Fruit fly (Drosophila melanogaster): ENCODE data around the gene CG31917.

The CG31917 gene

dm6 chr2L:5000287-5000871, 10.3 kb downstream of the CG31917 start (continued):
- TF ChIP-seq tna (GFP tag; IDR thresholded peaks at IDR 0.05; ENCODE audit: partially characterized antibody) (no peak), hth (optimal IDR thresholded peaks at IDR 0.05) (no peak), sob (GFP tag; IDR thresholded peaks at IDR 0.05) (peak; percentile 75), zf30C (GFP tag; optimal IDR thresholded peaks at IDR 0.05) (no peak), Bgb (GFP tag; IDR thresholded peaks at IDR 0.05; ENCODE audit: partially characterized antibody) (no peak), nerfin-1 (tag; optimal IDR thresholded peaks at IDR 0.05) (peak; percentile 75), NK7.1 (GFP tag; optimal IDR thresholded peaks at IDR 0.05) (no peak), CG1233 (GFP tag; optimal IDR thresholded peaks at IDR 0.05) (peak; percentile 86), HmgZ (tag; optimal IDR thresholded peaks at IDR 0.05) (peak; percentile 80), dysf (GFP tag; IDR thresholded peaks at IDR 0.05) (peak; percentile 86), Atf6 (GFP tag; IDR thresholded peaks at IDR 0.05) (peak; percentile 77), CG5180 (GFP tag; optimal IDR thresholded peaks at IDR 0.05) (peak; percentile 72), PHDP (tag; optimal IDR thresholded peaks at IDR 0.05) (peak; percentile 90), ssp (GFP tag; IDR thresholded peaks at IDR 0.05) (peak; percentile 35), gfzf (GFP tag; optimal IDR thresholded peaks at IDR 0.05) (no peak), CG32532 (GFP tag; IDR thresholded peaks at IDR 0.05) (peak; percentile 84), CG3838 (GFP tag; optimal IDR thresholded peaks at IDR 0.05) (peak; percentile 38), Hey (tag; optimal IDR thresholded peaks at IDR 0.05) (peak; percentile 17), CG14710 (tag; optimal IDR thresholded peaks at IDR 0.05) (peak; percentile 87), run (tag; optimal IDR thresholded peaks at IDR 0.05) (peak; percentile 27), CG11695 (GFP tag; IDR thresholded peaks at IDR 0.05) (peak; percentile 86), CG12299 (tag; optimal IDR thresholded peaks at IDR 0.05) (peak; percentile 78), CG18599 (GFP tag; optimal IDR thresholded peaks at IDR 0.05) (peak; percentile 85), CG10543 (GFP tag; optimal IDR thresholded peaks at IDR 0.05) (peak; percentile 75), CTCF (GFP tag; optimal IDR thresholded peaks at IDR 0.05) (peak; percentile 20), ase (GFP tag; IDR thresholded peaks at IDR 0.05) (peak; percentile 48; the same call in 2 of the 3 replicates), ap (GFP tag; IDR thresholded peaks at IDR 0.05) (peak; percentile 26; the same call in 1 of the 2 replicates), H15 (GFP tag; IDR thresholded peaks at IDR 0.05) (0 out of 3 replicates have a peak, but pooled peaks have one; percentile 45), cato (GFP tag; optimal IDR thresholded peaks at IDR 0.05; ENCODE audit: borderline replicate concordance) (peak; percentile 21), Blimp-1 (GFP tag; optimal IDR thresholded peaks at IDR 0.05) (peak; percentile 73), NC2β (GFP tag; optimal IDR thresholded peaks at IDR 0.05) (peak; percentile 86), CG13287 (GFP tag; IDR thresholded peaks at IDR 0.05; ENCODE audit: partially characterized antibody) (no peak), CG15073 (GFP tag; optimal IDR thresholded peaks at IDR 0.05) (no peak), CG6683 (GFP tag; optimal IDR thresholded peaks at IDR 0.05) (peak; percentile 62), nmo (GFP tag; optimal IDR thresholded peaks at IDR 0.05) (peak; percentile 86), seq (GFP tag; IDR thresholded peaks at IDR 0.05) (peak; percentile 78), klu (GFP tag; IDR thresholded peaks at IDR 0.05) (peak; percentile 70; the same call in 1 of the 2 replicates), NC2α (GFP tag; optimal IDR thresholded peaks at IDR 0.05) (no peak), CG10274 (GFP tag; optimal IDR thresholded peaks at IDR 0.05) (peak; percentile 38), CG12219 (GFP tag; optimal IDR thresholded peaks at IDR 0.05) (peak; percentile 64), lov (optimal IDR thresholded peaks at IDR 0.05) (no peak), lov (GFP tag; IDR thresholded peaks at IDR 0.05) (0 out of 3 replicates have a peak, but pooled peaks have one; percentile 61), ci (GFP tag; IDR thresholded peaks at IDR 0.05) (peak; percentile 84), MTF-1 (GFP tag; optimal IDR thresholded peaks at IDR 0.05; ENCODE audit: borderline replicate concordance) (peak; percentile 28), Vsx1 (GFP tag; optimal IDR thresholded peaks at IDR 0.05) (peak; percentile 38), CG10979 (tag; optimal IDR thresholded peaks at IDR 0.05) (peak; percentile 90), CG7745 (tag; optimal IDR thresholded peaks at IDR 0.05) (peak; percentile 30), CG30020 (tag; optimal IDR thresholded peaks at IDR 0.05) (peak; percentile 60), stwl (tag; optimal IDR thresholded peaks at IDR 0.05) (no peak), Hsf (GFP tag; optimal IDR thresholded peaks at IDR 0.05) (peak; percentile 74)

Measured in whole organism, embryonic.